Worm (Caenorhabditis elegans) whole organism, L4/young adult: Measurements from ENCODE around the gene nhr-213.
"Not testable (repeated sequence)": the region's sequence is repeated elsewhere in the genome, so short reads cannot be mapped to it uniquely, and the experiment has no call there.

Experiments used
- W03F9.2 ChIP-seq: fragments of 150-350 bp; optimal IDR thresholded peaks from 2 replicates; lab custom pipeline; 2014; ENCODE audit warnings: missing biosample characterization, missing genetic modification characterization
- dao-5 ChIP-seq: sonication (generic microtip); optimal IDR thresholded peaks from 2 replicates; lab custom pipeline; 2016; ENCODE audit warnings: missing genotype, missing genetic modification characterization, moderate library complexity, missing compliant biosample characterization
- him-1 ChIP-seq: sonication (generic microtip); optimal IDR thresholded peaks from 2 replicates; lab custom pipeline; 2016; ENCODE audit warnings: missing genotype, missing genetic modification reagents, missing genetic modification characterization, missing compliant biosample characterization

nhr-213 gene

ce11 chrV:15913714-15914113, 17.1 kb upstream of the nhr-213 start, which contains the start of gene F35E8.7:
Gene F35E8.7 (plus strand): TSS chrV:15914014.
- no peak for TF ChIP-seq him-1
- TF ChIP-seq W03F9.2 (tag; lab: Kevin White, UChicago) = no peak
- TF ChIP-seq dao-5 = no peak

- TF ChIP-seq him-1 = no peak
- TF ChIP-seq dao-5 = no peak
- no peak for TF ChIP-seq W03F9.2 (tag; lab: Kevin White, UChicago)
Measured at ce11 chrV:15912677-15913076, 16.1 kb upstream of the nhr-213 start.

ce11 chrV:15911848-15912247, 15.3 kb upstream of the nhr-213 start, which contains the start of gene F35E8.6:
Gene F35E8.6 (plus strand): TSS chrV:15912148.
- TF ChIP-seq W03F9.2 (tag; lab: Kevin White, UChicago) = no peak

DNA sequence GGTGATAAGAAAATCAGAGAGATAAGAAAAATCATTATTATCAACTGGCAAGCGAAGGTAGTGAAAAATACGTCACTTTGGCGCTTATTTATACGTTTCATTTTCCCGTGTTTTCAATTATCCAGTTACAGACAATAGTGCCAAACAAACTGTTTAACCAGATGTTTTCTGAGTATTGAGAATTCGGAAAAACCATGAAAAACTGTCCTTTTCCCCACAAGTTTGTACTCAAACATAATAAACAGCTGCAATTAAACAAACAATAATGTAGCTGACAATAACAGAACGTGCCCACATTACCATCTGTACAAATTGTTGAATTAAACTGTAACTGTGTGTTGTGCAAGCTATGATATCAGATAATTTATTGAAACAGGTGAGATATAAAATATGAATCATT, 9.0 kb upstream of the nhr-213 start, which contains the start of the genes F35E8.1 and F35E8.2:
F35E8.1 (minus strand) TSS at position 101 of the 400 bp plus-strand sequence.
F35E8.2 (plus strand) TSS at position 132 of the 400 bp plus-strand sequence.
- TF ChIP-seq W03F9.2 (tag; lab: Kevin White, UChicago); him-1; dao-5: not testable (repeated sequence)

- TF ChIP-seq him-1 (no peak), W03F9.2 (tag; lab: Kevin White, UChicago) (no peak), dao-5 (no peak)
Measured at ce11 chrV:15900564-15900963, 4.0 kb upstream of the nhr-213 start.

- TF ChIP-seq dao-5 (no peak), him-1 (no peak), W03F9.2 (tag; lab: Kevin White, UChicago) (no peak)
Measured at ce11 chrV:15899696-15900095, 3.1 kb upstream of the nhr-213 start, which contains the start of gene T06C12.14. Gene T06C12.14 (plus strand): TSS chrV:15899996.

- TF ChIP-seq him-1 = no peak
- TF ChIP-seq dao-5 = no peak
- TF ChIP-seq W03F9.2 (tag; lab: Kevin White, UChicago) = no peak
Measured at ce11 chrV:15897696-15898095, 1.1 kb upstream of the nhr-213 start, which contains the start of gene str-60. Gene str-60 (plus strand): TSS chrV:15897996.

- TF ChIP-seq him-1 = no peak
- no peak for TF ChIP-seq dao-5
- no peak for TF ChIP-seq W03F9.2 (tag; lab: Kevin White, UChicago)
Measured at ce11 chrV:15892696-15893095, 3.9 kb downstream of the nhr-213 start, which contains the start of gene T06C12.11. Gene T06C12.11 (plus strand): TSS chrV:15892996.

ce11 chrV:15891761-15892160, 4.8 kb downstream of the nhr-213 start, which contains the start of gene T06C12.12:
Gene T06C12.12 (plus strand): TSS chrV:15892061.
- TF ChIP-seq him-1 (no peak), dao-5 (no peak), W03F9.2 (tag; lab: Kevin White, UChicago) (no peak)

- TF ChIP-seq dao-5 (no peak), him-1 (no peak), W03F9.2 (tag; lab: Kevin White, UChicago) (no peak)
Measured at ce11 chrV:15891279-15891678, 5.3 kb downstream of the nhr-213 start.

- no peak for TF ChIP-seq W03F9.2 (tag; lab: Kevin White, UChicago)
- TF ChIP-seq him-1 = no peak
- TF ChIP-seq dao-5 = no peak
Measured at ce11 chrV:15890115-15890514, 6.5 kb downstream of the nhr-213 start.

ce11 chrV:15888751-15889150, 7.8 kb downstream of the nhr-213 start, which contains the start of gene cgt-1:
Gene cgt-1 (minus strand): TSS chrV:15888851.
- TF ChIP-seq him-1 = no peak
- no peak for TF ChIP-seq W03F9.2 (tag; lab: Kevin White, UChicago)
- TF ChIP-seq dao-5 = no peak

ce11 chrV:15887708-15888295, 8.8 kb downstream of the nhr-213 start:
- TF ChIP-seq him-1 (no peak), dao-5 (no peak), W03F9.2 (tag; lab: Kevin White, UChicago) (no peak)

ce11 chrV:15885967-15886366, 10.6 kb downstream of the nhr-213 start, which contains the start of gene T06C12.9:
Gene T06C12.9 (minus strand): TSS chrV:15886067.
- TF ChIP-seq dao-5 = no peak
- TF ChIP-seq him-1 = no peak
- TF ChIP-seq W03F9.2 (tag; lab: Kevin White, UChicago) = no peak

DNA sequence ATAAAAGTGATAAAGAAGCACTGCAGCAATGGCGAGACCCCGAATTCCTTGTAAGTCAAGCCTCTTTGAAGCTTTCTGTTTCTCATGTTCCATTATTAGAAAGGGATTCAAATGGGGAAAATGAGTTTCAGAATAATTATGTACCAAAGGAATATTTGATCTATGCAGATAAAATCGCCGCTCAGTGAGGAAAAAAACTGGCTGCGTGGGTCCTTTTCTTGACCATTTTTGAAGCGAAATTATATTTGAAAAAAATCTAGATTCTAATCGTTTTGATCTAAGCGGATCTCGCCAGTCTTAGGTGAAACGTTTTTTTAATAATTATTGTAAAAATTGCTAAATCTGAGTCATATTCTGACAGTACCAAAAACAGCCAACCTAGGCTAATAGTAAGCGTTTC, 11.9 kb downstream of the nhr-213 start, which contains the start of gene oac-42:
oac-42 (minus strand) TSS at position 101 of the 400 bp plus-strand sequence.
- TF ChIP-seq dao-5 = no peak
- TF ChIP-seq him-1 = no peak
- no peak for TF ChIP-seq W03F9.2 (tag; lab: Kevin White, UChicago)
